Worm (Caenorhabditis elegans) whole organism, L4 larva: Measurements from ENCODE around the gene EGAP9.4.
A peak's percentile ranks its signal among the peaks of the same experiment; 100 is the strongest.

Source experiments
- F26F4.8 ChIP-seq: fragments of 200-800 bp; sonication (Bioruptor generic); conservative IDR thresholded peaks from 2 replicates; pipeline ENCODE4 v1.3.6; 2022; ENCODE audit warnings: missing genetic modification characterization, missing compliant biosample characterization
- F37D6.2 ChIP-seq: sonication (generic microtip); optimal IDR thresholded peaks from 2 replicates; lab custom pipeline; 2016; ENCODE audit warnings: mild to moderate bottlenecking, missing genetic modification characterization, missing compliant biosample characterization
- T20F7.1 ChIP-seq: fragments of 200-800 bp; sonication (Bioruptor generic); optimal IDR thresholded peaks from 2 replicates; lab custom pipeline; 2018; ENCODE audit warnings: mild to moderate bottlenecking, missing genetic modification characterization, missing compliant biosample characterization
- Y48G9A.11 ChIP-seq: fragments of 200-800 bp; sonication (Bioruptor generic); IDR thresholded peaks from 2 replicates; pipeline ENCODE4 v1.3.6; 2022; ENCODE audit warnings: missing genetic modification reagents, missing genetic modification characterization, missing compliant biosample characterization
- ZK337.2 ChIP-seq: fragments of 200-800 bp; sonication (Bioruptor generic); IDR thresholded peaks from 2 replicates; pipeline ENCODE4 v1.3.6; 2022; ENCODE audit warnings: missing genetic modification reagents, missing genetic modification characterization, missing compliant biosample characterization
- aha-1 ChIP-seq: fragments of 150-350 bp; peaks from one replicate; lab custom pipeline; 2014; ENCODE audit warnings: missing biosample characterization, missing genetic modification characterization
- arid-1 ChIP-seq: fragments of 200-800 bp; sonication (Bioruptor generic); conservative IDR thresholded peaks from 2 replicates; pipeline ENCODE4 v1.3.6; 2022; ENCODE audit warnings: missing genetic modification reagents, missing genetic modification characterization, missing compliant biosample characterization
- ceh-20 ChIP-seq: fragments of 200-800 bp; sonication (Bioruptor generic); IDR thresholded peaks from 2 replicates; pipeline ENCODE4 v1.3.6; 2022; ENCODE audit warnings: missing genetic modification reagents, missing genetic modification characterization, missing compliant biosample characterization
- ceh-62 ChIP-seq: sonication (generic microtip); optimal IDR thresholded peaks from 2 replicates; lab custom pipeline; 2017; ENCODE audit warnings: missing biosample characterization, missing genetic modification characterization
- ctbp-1 ChIP-seq: fragments of 200-800 bp; sonication (Bioruptor generic); IDR thresholded peaks from 2 replicates; pipeline ENCODE4 v1.3.6; 2022; ENCODE audit warnings: missing genetic modification reagents, missing genetic modification characterization, missing compliant biosample characterization
- daf-16 ChIP-seq, 3 experiments: sonication (generic microtip); optimal IDR thresholded peaks; 2 replicates each; lab custom pipeline; 2016 to 2017; ENCODE audit warnings: missing genetic modification characterization in 3 of 3, missing genetic modification reagents in 3 of 3, mild to moderate bottlenecking in 2 of 3, missing compliant biosample characterization in 2 of 3, missing biosample characterization in 1 of 3, moderate library complexity in 1 of 3
- daf-19 ChIP-seq: fragments of 200-800 bp; sonication (Bioruptor generic); conservative IDR thresholded peaks from 2 replicates; pipeline ENCODE4 v1.3.6; 2022; ENCODE audit warnings: missing genetic modification characterization, missing compliant biosample characterization
- daf-8 ChIP-seq: fragments of 200-800 bp; sonication (Bioruptor generic); IDR thresholded peaks from 2 replicates; pipeline ENCODE4 v1.3.6; 2022; ENCODE audit warnings: missing genetic modification characterization, missing compliant biosample characterization
- dmd-6 ChIP-seq: fragments of 200-800 bp; sonication (Bioruptor generic); IDR thresholded peaks from 2 replicates; pipeline ENCODE4 v1.3.6; 2022; ENCODE audit warnings: missing genetic modification reagents, missing genetic modification characterization, missing compliant biosample characterization
- dmd-8 ChIP-seq: fragments of 200-800 bp; sonication (Bioruptor generic); IDR thresholded peaks from 2 replicates; pipeline ENCODE4 v1.3.6; 2022; ENCODE audit warnings: missing genetic modification characterization, missing compliant biosample characterization
- duxl-1 ChIP-seq: sonication (generic microtip); optimal IDR thresholded peaks from 2 replicates; lab custom pipeline; 2016; ENCODE audit warnings: mild to moderate bottlenecking, missing genetic modification characterization, moderate library complexity, missing compliant biosample characterization; ENCODE audit not compliant: poor library complexity
- dve-1 ChIP-seq: sonication (generic microtip); optimal IDR thresholded peaks from 2 replicates; lab custom pipeline; 2017; ENCODE audit warnings: antibody characterized with exemption, mild to moderate bottlenecking, missing genetic modification characterization, missing compliant biosample characterization; ENCODE audit not compliant: insufficient read depth
- egl-27 ChIP-seq: sonication (generic microtip); optimal IDR thresholded peaks from 3 replicates; lab custom pipeline; 2017; ENCODE audit warnings: missing biosample characterization, missing genetic modification reagents, missing genetic modification characterization
- egl-43 ChIP-seq: fragments of 200-800 bp; sonication (Bioruptor generic); IDR thresholded peaks from 2 replicates; pipeline ENCODE4 v1.3.6; 2022; ENCODE audit warnings: missing genetic modification reagents, missing genetic modification characterization, missing compliant biosample characterization
- fos-1 ChIP-seq: fragments of 150-350 bp; optimal IDR thresholded peaks from 2 replicates; lab custom pipeline; 2014; ENCODE audit warnings: missing biosample characterization, missing genetic modification characterization
- gei-8 ChIP-seq: fragments of 200-800 bp; sonication (Bioruptor generic); optimal IDR thresholded peaks from 2 replicates; lab custom pipeline; 2018; ENCODE audit warnings: mild to moderate bottlenecking, missing genetic modification characterization, missing compliant biosample characterization
- hif-1 ChIP-seq, 2 experiments: sonication (generic microtip); optimal IDR thresholded peaks; 2 replicates each; lab custom pipeline; 2016 to 2017; ENCODE audit warnings: missing compliant biosample characterization in 2 of 2, missing genetic modification characterization in 2 of 2, missing genetic modification reagents in 2 of 2, missing genotype in 2 of 2, mild to moderate bottlenecking in 1 of 2
- hlh-11 ChIP-seq: fragments of 200-800 bp; sonication (Bioruptor generic); optimal IDR thresholded peaks from 2 replicates; lab custom pipeline; 2018; ENCODE audit warnings: mild to moderate bottlenecking, missing genetic modification characterization, missing compliant biosample characterization
- hlh-30 ChIP-seq: sonication (generic microtip); optimal IDR thresholded peaks from 2 replicates; lab custom pipeline; 2017; ENCODE audit warnings: antibody characterized with exemption, mild to moderate bottlenecking, missing genetic modification characterization, missing compliant biosample characterization; ENCODE audit not compliant: insufficient read depth
- hmg-1.1 ChIP-seq: fragments of 200-800 bp; sonication (Bioruptor generic); IDR thresholded peaks from 2 replicates; pipeline ENCODE4 v1.3.6; 2022; ENCODE audit warnings: missing genetic modification reagents, missing genetic modification characterization, missing compliant biosample characterization
- lim-7 ChIP-seq: fragments of 200-800 bp; sonication (Bioruptor generic); IDR thresholded peaks from 2 replicates; pipeline ENCODE4 v1.3.6; 2022; ENCODE audit warnings: missing genetic modification characterization, missing compliant biosample characterization
- lin-29 ChIP-seq: fragments of 200-800 bp; sonication (Bioruptor generic); IDR thresholded peaks from 2 replicates; pipeline ENCODE4 v1.3.6; 2022; ENCODE audit warnings: missing genetic modification reagents, missing genetic modification characterization, missing compliant biosample characterization
- lin-38 ChIP-seq: fragments of 200-800 bp; sonication (Bioruptor generic); IDR thresholded peaks from 2 replicates; pipeline ENCODE4 v1.3.6; 2022; ENCODE audit warnings: missing genetic modification reagents, missing genetic modification characterization, missing compliant biosample characterization
- lin-39 ChIP-seq: fragments of 150-350 bp; optimal IDR thresholded peaks from 2 replicates; lab custom pipeline; 2014; ENCODE audit warnings: missing biosample characterization, missing genetic modification reagents, missing genetic modification characterization
- lir-3 ChIP-seq: sonication (generic microtip); optimal IDR thresholded peaks from 2 replicates; lab custom pipeline; 2016; ENCODE audit warnings: mild to moderate bottlenecking, missing genetic modification characterization, missing compliant biosample characterization
- lsy-2 ChIP-seq, 2 experiments: fragments of 150-350 bp in 1 of 2; sonication (generic microtip) in 1 of 2; optimal IDR thresholded peaks; 2 replicates each; lab custom pipeline; 2014 to 2017; ENCODE audit warnings: missing biosample characterization in 2 of 2, missing genetic modification characterization in 2 of 2
- madf-9 ChIP-seq: fragments of 200-800 bp; sonication (Bioruptor generic); conservative IDR thresholded peaks from 2 replicates; pipeline ENCODE4 v1.3.6; 2022; ENCODE audit warnings: missing genetic modification reagents, missing genetic modification characterization, missing compliant biosample characterization
- mes-2 ChIP-seq: sonication (generic microtip); optimal IDR thresholded peaks from 2 replicates; lab custom pipeline; 2016; ENCODE audit warnings: missing genotype, mild to moderate bottlenecking, missing genetic modification characterization, missing compliant biosample characterization; ENCODE audit not compliant: poor library complexity, severe bottlenecking
- mxl-2 ChIP-seq: fragments of 200-800 bp; sonication (Bioruptor generic); conservative IDR thresholded peaks from 2 replicates; pipeline ENCODE4 v1.3.6; 2022; ENCODE audit warnings: missing genetic modification reagents, missing genetic modification characterization, missing compliant biosample characterization
- nhr-237 ChIP-seq: sonication (generic microtip); optimal IDR thresholded peaks from 2 replicates; lab custom pipeline; 2017; ENCODE audit warnings: missing biosample characterization, missing genetic modification characterization
- nhr-28 ChIP-seq: fragments of 150-350 bp; optimal IDR thresholded peaks from 2 replicates; lab custom pipeline; 2014; ENCODE audit warnings: missing biosample characterization, missing genetic modification characterization
- nhr-41 ChIP-seq: fragments of 200-800 bp; sonication (Bioruptor generic); IDR thresholded peaks from 2 replicates; pipeline ENCODE4 v1.3.6; 2022; ENCODE audit warnings: missing genetic modification reagents, missing genetic modification characterization, missing compliant biosample characterization
- nhr-42 ChIP-seq: fragments of 200-800 bp; sonication (Bioruptor generic); IDR thresholded peaks from 2 replicates; pipeline ENCODE4 v1.3.6; 2022; ENCODE audit warnings: missing genetic modification characterization, missing compliant biosample characterization
- nhr-48 ChIP-seq: sonication (generic microtip); optimal IDR thresholded peaks from 2 replicates; lab custom pipeline; 2016; ENCODE audit warnings: mild to moderate bottlenecking, missing genetic modification characterization, missing compliant biosample characterization
- nhr-77 ChIP-seq: fragments of 150-350 bp; optimal IDR thresholded peaks from 2 replicates; lab custom pipeline; 2014; ENCODE audit warnings: missing biosample characterization, missing genetic modification characterization
- pha-4 ChIP-seq, 2 experiments: fragments of 150-350 bp in 1 of 2; fragments of 200-800 bp in 1 of 2; sonication (Bioruptor generic) in 1 of 2; IDR thresholded peaks in 1 of 2; optimal IDR thresholded peaks in 1 of 2; 2 replicates each; pipeline versions ENCODE4 v1.3.6 to Lab custom; 2014 to 2022; ENCODE audit warnings: missing genetic modification characterization in 2 of 2, missing genetic modification reagents in 2 of 2, missing biosample characterization in 1 of 2, missing compliant biosample characterization in 1 of 2
- php-3 ChIP-seq: fragments of 200-800 bp; sonication (Bioruptor generic); IDR thresholded peaks from 2 replicates; pipeline ENCODE4 v1.3.6; 2022; ENCODE audit warnings: missing genetic modification reagents, missing genetic modification characterization, missing compliant biosample characterization
- pqm-1 ChIP-seq: sonication (generic microtip); optimal IDR thresholded peaks from 2 replicates; lab custom pipeline; 2017; ENCODE audit warnings: missing biosample characterization, missing genetic modification characterization
- skn-1 ChIP-seq: fragments of 150-350 bp; optimal IDR thresholded peaks from 2 replicates; lab custom pipeline; 2014; ENCODE audit warnings: missing biosample characterization, missing genetic modification characterization
- spr-1 ChIP-seq: sonication (generic microtip); optimal IDR thresholded peaks from 2 replicates; lab custom pipeline; 2016; ENCODE audit warnings: mild to moderate bottlenecking, missing genetic modification characterization, missing compliant biosample characterization
- tag-97 ChIP-seq: fragments of 200-800 bp; sonication (Bioruptor generic); IDR thresholded peaks from 2 replicates; pipeline ENCODE4 v1.3.6; 2022; ENCODE audit warnings: missing genetic modification characterization, missing compliant biosample characterization
- zfp-2 ChIP-seq: sonication (generic microtip); optimal IDR thresholded peaks from 2 replicates; lab custom pipeline; 2016; ENCODE audit warnings: mild to moderate bottlenecking, missing genetic modification characterization, missing compliant biosample characterization
- zip-11 ChIP-seq: fragments of 200-800 bp; sonication (Bioruptor generic); IDR thresholded peaks from 2 replicates; pipeline ENCODE4 v1.3.6; 2022; ENCODE audit warnings: missing genetic modification characterization, missing compliant biosample characterization
- ztf-11 ChIP-seq: fragments of 150-350 bp; optimal IDR thresholded peaks from 2 replicates; lab custom pipeline; 2014; ENCODE audit warnings: missing biosample characterization, missing genetic modification characterization
- ztf-7 ChIP-seq: fragments of 150-350 bp; optimal IDR thresholded peaks from 2 replicates; lab custom pipeline; 2014; ENCODE audit warnings: missing biosample characterization, missing genetic modification characterization

The EGAP9.4 gene

ce11 chrV:6559585-6559984 is 17.1 kb upstream of the EGAP9.4 start (continued):
- TF ChIP-seq zip-11 (GFP tag; lab: Robert Waterston, UW) (no peak), lin-38 (no peak; the same call in none of the 2 replicates), egl-43 (GFP tag; lab: Robert Waterston, UW) (no peak), lin-39 (tag; lab: Kevin White, UChicago) (no peak), duxl-1 (tag; lab: Kevin White, UChicago) (no peak), mxl-2 (GFP tag; lab: Robert Waterston, UW) (0 out of 2 replicates have a peak, but pooled peaks have one; percentile 42), php-3 (GFP tag; lab: Robert Waterston, UW) (peak; percentile 74), hlh-30 (no peak), ZK337.2 (GFP tag; lab: Robert Waterston, UW) (no peak; the same call in 1 of the 2 replicates), ctbp-1 (GFP tag; lab: Robert Waterston, UW) (no peak; the same call in 1 of the 2 replicates), nhr-237 (no peak), hif-1 (tag; optimal IDR thresholded peaks at IDR 0.05; lab: Kevin White, UChicago) (no peak), dmd-8 (peak; percentile 96), nhr-42 (GFP tag; lab: Robert Waterston, UW) (no peak), daf-16 (GFP tag; optimal IDR thresholded peaks at IDR 0.05; lab: Kevin White, UChicago) (peak in 1 of 2 experiments; percentile 76), daf-16 (tag; optimal IDR thresholded peaks at IDR 0.05; lab: Kevin White, UChicago) (peak; percentile 68), aha-1 (tag; lab: Kevin White, UChicago) (no peak), lim-7 (peak; percentile 96), pqm-1 (tag; lab: Kevin White, UChicago) (no peak), ceh-20 (0 out of 2 replicates have a peak, but pooled peaks have one; percentile 57), tag-97 (GFP tag; lab: Robert Waterston, UW) (no peak), ceh-62 (tag; lab: Kevin White, UChicago) (no peak), pha-4 (GFP tag; IDR thresholded peaks at IDR 0.05; lab: Robert Waterston, UW) (peak; percentile 83; the same call in 1 of the 2 replicates), pha-4 (tag; optimal IDR thresholded peaks at IDR 0.05; lab: Kevin White, UChicago) (no peak), hlh-11 (tag; lab: Kevin White, UChicago) (no peak), daf-8 (no peak), ztf-7 (tag; lab: Kevin White, UChicago) (no peak), fos-1 (no peak), dmd-6 (GFP tag; lab: Robert Waterston, UW) (no peak; the same call in none of the 2 replicates), Y48G9A.11 (GFP tag; lab: Robert Waterston, UW) (no peak), gei-8 (GFP tag; lab: Kevin White, UChicago) (peak; percentile 64), T20F7.1 (no peak), nhr-28 (peak; percentile 24), ztf-11 (no peak), hmg-1.1 (GFP tag; lab: Robert Waterston, UW) (no peak), skn-1 (tag; lab: Kevin White, UChicago) (no peak), lin-29 (GFP tag; lab: Robert Waterston, UW) (no peak), nhr-48 (tag; lab: Kevin White, UChicago) (peak; percentile 29), F26F4.8 (GFP tag; lab: Robert Waterston, UW) (peak; percentile 93), zfp-2 (tag; lab: Kevin White, UChicago) (peak; percentile 30), F37D6.2 (tag; lab: Kevin White, UChicago) (no peak), lir-3 (tag; lab: Kevin White, UChicago) (peak; percentile 39), arid-1 (GFP tag; lab: Robert Waterston, UW) (peak; percentile 78), egl-27 (no peak), nhr-77 (no peak), mes-2 (no peak), lsy-2 (tag; optimal IDR thresholded peaks at IDR 0.05; lab: Kevin White, UChicago) (no peak), madf-9 (GFP tag; lab: Robert Waterston, UW) (peak; percentile 69), spr-1 (tag; lab: Kevin White, UChicago) (peak; percentile 53), nhr-41 (GFP tag; lab: Robert Waterston, UW) (0 out of 2 replicates have a peak, but pooled peaks have one; percentile 57), dve-1 (tag; lab: Kevin White, UChicago) (no peak), daf-19 (GFP tag; lab: Robert Waterston, UW) (no peak)
